Fruit fly (Drosophila melanogaster): ENCODE results near the gene RpL24.

The RpL24 gene

dm6 chr2L:13354580-13355347 lies 40.2 kb downstream of the RpL24 start, which contains the start of gene CG9395:
CG9395 (minus strand) TSS chr2L:13355073.
- TF ChIP-seq Dll (optimal IDR thresholded peaks at IDR 0.05), result no peak
- no peak for TF ChIP-seq usp (GFP tag; optimal IDR thresholded peaks at IDR 0.05)

- TF ChIP-seq CG8478 (optimal IDR thresholded peaks at IDR 0.05) (no peak), usp (GFP tag; optimal IDR thresholded peaks at IDR 0.05) (no peak), Dll (optimal IDR thresholded peaks at IDR 0.05) (no peak), pan (optimal IDR thresholded peaks at IDR 0.05) (no peak), EcR (GFP tag; optimal IDR thresholded peaks at IDR 0.05) (no peak), psq (optimal IDR thresholded peaks at IDR 0.05) (no peak)
Measured at dm6 chr2L:13349237-13349902, 45.6 kb downstream of the RpL24 start.

- no peak for TF ChIP-seq CG8478 (optimal IDR thresholded peaks at IDR 0.05)
- no peak for TF ChIP-seq psq (optimal IDR thresholded peaks at IDR 0.05)
- TF ChIP-seq pan (optimal IDR thresholded peaks at IDR 0.05), result no peak
- TF ChIP-seq usp (GFP tag; optimal IDR thresholded peaks at IDR 0.05), result no peak
- TF ChIP-seq Dll (optimal IDR thresholded peaks at IDR 0.05), result no peak
- no peak for TF ChIP-seq EcR (GFP tag; optimal IDR thresholded peaks at IDR 0.05)
Measured at dm6 chr2L:13347473-13347872, 47.5 kb downstream of the RpL24 start, which contains the start of gene CG16826. CG16826 (plus strand) TSS chr2L:13347773.

Measured in whole organism.